Worm (Caenorhabditis elegans): Measurements from ENCODE around the gene acr-7.

acr-7 gene

ce11 chrII:7814215-7814614 lies 35.4 kb downstream of the acr-7 start (continued):
- TF ChIP-seq fkh-4 (tag; optimal IDR thresholded peaks at IDR 0.05; ENCODE audit: borderline replicate concordance) = no peak
- peak; percentile 50 for TF ChIP-seq unc-86 (tag; optimal IDR thresholded peaks at IDR 0.05)
- no peak for TF ChIP-seq nhr-19 (GFP tag; conservative IDR thresholded peaks at IDR 0.05)
- no peak for TF ChIP-seq grh-1 (GFP tag; IDR thresholded peaks at IDR 0.05)

ce11 chrII:7813645-7814044 lies 36.0 kb downstream of the acr-7 start:
- TF ChIP-seq jun-1 (tag; optimal IDR thresholded peaks at IDR 0.05) (no peak), snpc-4 (tag; optimal IDR thresholded peaks at IDR 0.05) (no peak), nhr-47 (tag; optimal IDR thresholded peaks at IDR 0.05) (no peak), elt-2 (tag; optimal IDR thresholded peaks at IDR 0.05) (no peak), lin-35 (GFP tag; optimal IDR thresholded peaks at IDR 0.05) (no peak), egl-13 (tag; optimal IDR thresholded peaks at IDR 0.05) (no peak), hlh-4 (tag; optimal IDR thresholded peaks at IDR 0.05) (no peak), ceh-90 (tag; optimal IDR thresholded peaks at IDR 0.05) (no peak), mep-1 (tag; optimal IDR thresholded peaks at IDR 0.05) (no peak), C16A3.4 (tag; optimal IDR thresholded peaks at IDR 0.05) (no peak), dpl-1 (GFP tag; optimal IDR thresholded peaks at IDR 0.05) (no peak), alr-1 (tag; optimal IDR thresholded peaks at IDR 0.05; ENCODE audit: borderline replicate concordance) (no peak), sox-4 (tag; optimal IDR thresholded peaks at IDR 0.05) (no peak), mab-9 (GFP tag; IDR thresholded peaks at IDR 0.05) (no peak)

- no peak for TF ChIP-seq irx-1 (tag; optimal IDR thresholded peaks at IDR 0.05)
- TF ChIP-seq ces-1 (GFP tag; optimal IDR thresholded peaks at IDR 0.05) = no peak
- TF ChIP-seq fkh-8 (tag; optimal IDR thresholded peaks at IDR 0.05) = no peak
- no peak for TF ChIP-seq sox-4 (tag; optimal IDR thresholded peaks at IDR 0.05)
- TF ChIP-seq pag-3 (tag; optimal IDR thresholded peaks at IDR 0.05; ENCODE audit: borderline replicate concordance, insufficient read depth) = no peak
- no peak for TF ChIP-seq hlh-17 (GFP tag; optimal IDR thresholded peaks at IDR 0.05; ENCODE audit: borderline replicate concordance)
- TF ChIP-seq pax-3 (tag; optimal IDR thresholded peaks at IDR 0.05) = no peak
- no peak for TF ChIP-seq mep-1 (tag; optimal IDR thresholded peaks at IDR 0.05)
- TF ChIP-seq nhr-12 (tag; optimal IDR thresholded peaks at IDR 0.05) = no peak
- TF ChIP-seq nhr-237 (tag; optimal IDR thresholded peaks at IDR 0.05) = no peak
- TF ChIP-seq mdl-1 (tag; optimal IDR thresholded peaks at IDR 0.05) = no peak
- no peak for TF ChIP-seq ztf-4 (tag; optimal IDR thresholded peaks at IDR 0.05)
- no peak for TF ChIP-seq C04F5.9 (tag; optimal IDR thresholded peaks at IDR 0.05)
- TF ChIP-seq C34B4.2 (tag; optimal IDR thresholded peaks at IDR 0.05) = no peak
- TF ChIP-seq zip-4 (GFP tag; optimal IDR thresholded peaks at IDR 0.05) = no peak
These were observed 36.4 kb downstream of the acr-7 start for ce11 chrII:7813237-7813636.

ce11 chrII:7812332-7812731 lies 37.3 kb downstream of the acr-7 start:
- TF ChIP-seq unc-98 (GFP tag; IDR thresholded peaks at IDR 0.05) (no peak), ama-1 (optimal IDR thresholded peaks at IDR 0.05) (peak; percentile 7)

- peak; percentile 4 for TF ChIP-seq rnt-1 (tag; optimal IDR thresholded peaks at IDR 0.05)
- TF ChIP-seq ztf-11 (tag; optimal IDR thresholded peaks at IDR 0.05) = peak in 1 of 2 experiments; percentile 22
- no peak for TF ChIP-seq ceh-88 (GFP tag; IDR thresholded peaks at IDR 0.05)
- no peak for TF ChIP-seq aly-2 (tag; optimal IDR thresholded peaks at IDR 0.05)
- no peak for TF ChIP-seq nhr-19 (GFP tag; conservative IDR thresholded peaks at IDR 0.05)
- TF ChIP-seq tbx-2 (tag; optimal IDR thresholded peaks at IDR 0.05) = no peak
- TF ChIP-seq nhr-71 (tag; optimal IDR thresholded peaks at IDR 0.05) = no peak
- no peak for TF ChIP-seq lir-3 (tag; optimal IDR thresholded peaks at IDR 0.05; ENCODE audit: poor library complexity)
- TF ChIP-seq mab-9 (GFP tag; IDR thresholded peaks at IDR 0.05) = no peak
These were observed 38.6 kb downstream of the acr-7 start, which contains the start of gene cki-1 for ce11 chrII:7810869-7811543. cki-1 (plus strand) TSS chrII:7811240.

All from whole organism, L1 larva.